Fruit fly (Drosophila melanogaster): ENCODE results near the gene Dhrs4.

Gene Dhrs4

DNA sequence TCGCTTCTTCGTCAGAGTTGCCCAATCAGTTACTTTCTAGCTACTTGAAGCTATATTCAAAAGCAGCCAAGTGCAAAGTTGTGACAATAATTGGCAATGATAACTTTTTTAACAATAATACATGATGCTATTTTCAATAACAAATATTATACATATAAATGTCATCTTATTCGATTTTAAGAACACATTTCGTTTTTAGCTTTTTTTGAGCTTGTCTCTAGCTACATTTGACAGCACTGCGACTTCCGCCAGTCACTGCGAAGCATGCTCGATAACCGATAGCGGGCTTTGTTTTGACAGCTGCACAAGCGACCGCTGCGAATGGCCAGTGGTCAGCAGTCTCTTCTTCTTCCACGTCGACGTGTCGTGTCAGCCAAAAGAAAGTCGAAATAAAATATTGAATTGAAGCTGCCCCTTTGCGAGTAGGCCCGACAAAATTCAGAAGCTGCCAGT is 10.9 kb upstream of the Dhrs4 start, which contains the start of the genes Gen and Srp54k (continued):
- TF ChIP-seq CG13424 (tag; optimal IDR thresholded peaks at IDR 0.05) (peak; percentile 24), gro (GFP tag; optimal IDR thresholded peaks at IDR 0.05) (no peak), Sox100B (GFP tag; optimal IDR thresholded peaks at IDR 0.05) (no peak), CG5245 (GFP tag; optimal IDR thresholded peaks at IDR 0.05) (no peak), tx (GFP tag; optimal IDR thresholded peaks at IDR 0.05) (no peak), Sry-β (GFP tag; optimal IDR thresholded peaks at IDR 0.05) (peak; percentile 96), tup (GFP tag; optimal IDR thresholded peaks at IDR 0.05) (no peak), CG10274 (GFP tag; optimal IDR thresholded peaks at IDR 0.05) (no peak), CG16863 (GFP tag; optimal IDR thresholded peaks at IDR 0.05) (no peak), CG6854 (GFP tag; optimal IDR thresholded peaks at IDR 0.05) (no peak), CG2199 (GFP tag; IDR thresholded peaks at IDR 0.05) (no peak), dm (GFP tag; optimal IDR thresholded peaks at IDR 0.05) (peak; percentile 51), CG7987 (GFP tag; optimal IDR thresholded peaks at IDR 0.05) (no peak)

DNA sequence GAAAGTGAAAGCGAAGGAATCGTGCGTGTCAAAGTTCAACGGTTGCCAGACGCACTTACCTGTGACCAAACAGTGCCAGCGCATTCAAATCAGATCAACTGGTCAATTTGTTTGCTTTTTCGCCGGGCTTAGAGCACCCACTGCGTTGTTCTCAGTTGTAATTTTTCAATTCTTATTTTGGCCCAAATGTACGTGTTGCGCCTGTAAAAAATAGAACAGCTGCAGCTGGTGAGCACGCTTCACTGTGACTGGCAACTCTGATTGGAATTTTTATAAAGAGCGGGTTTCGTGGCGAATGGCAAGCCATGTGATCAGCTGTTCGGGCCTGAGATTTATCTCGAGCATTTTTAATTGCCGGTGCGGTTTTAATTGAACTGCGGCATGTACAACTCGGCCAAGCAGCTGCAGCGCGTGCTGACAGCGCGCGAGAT is 4.4 kb upstream of the Dhrs4 start, which contains the start of the genes Fitm and AlaRS-m:
Gene Fitm (minus strand): TSS at position 250 of the 431 bp plus-strand sequence.
Gene AlaRS-m (plus strand): TSS at position 285 of the 431 bp plus-strand sequence.
- TF ChIP-seq CG3065 (GFP tag; optimal IDR thresholded peaks at IDR 0.05) (no peak), disco-r (GFP tag; optimal IDR thresholded peaks at IDR 0.05) (no peak), CG7357 (GFP tag; IDR thresholded peaks at IDR 0.05) (no peak), Rx (GFP tag; IDR thresholded peaks at IDR 0.05) (no peak), rib (GFP tag; IDR thresholded peaks at IDR 0.05) (no peak), croc (GFP tag; conservative IDR thresholded peaks at IDR 0.05) (no peak), CG30403 (GFP tag; optimal IDR thresholded peaks at IDR 0.05) (no peak), NfI (GFP tag; optimal IDR thresholded peaks at IDR 0.05) (no peak), tio (GFP tag; optimal IDR thresholded peaks at IDR 0.05) (no peak), pros (GFP tag; optimal IDR thresholded peaks at IDR 0.05) (no peak), CG34422 (GFP tag; IDR thresholded peaks at IDR 0.05) (peak; percentile 51; the same call in 1 of the 3 replicates), dan (GFP tag; IDR thresholded peaks at IDR 0.05) (no peak), Hmx (GFP tag; optimal IDR thresholded peaks at IDR 0.05) (no peak), CG14050 (GFP tag; IDR thresholded peaks at IDR 0.05) (no peak), pfk (GFP tag; optimal IDR thresholded peaks at IDR 0.05) (no peak), D19A (tag; optimal IDR thresholded peaks at IDR 0.05) (no peak), chn (GFP tag; optimal IDR thresholded peaks at IDR 0.05) (no peak), CG12659 (GFP tag; optimal IDR thresholded peaks at IDR 0.05) (peak; percentile 8), sd (tag; optimal IDR thresholded peaks at IDR 0.05) (peak; percentile 96), Dek (tag; optimal IDR thresholded peaks at IDR 0.05) (no peak), insv (GFP tag; optimal IDR thresholded peaks at IDR 0.05) (peak; percentile 92 to 98), CG11723 (GFP tag; optimal IDR thresholded peaks at IDR 0.05) (no peak), knrl (GFP tag; IDR thresholded peaks at IDR 0.05; ENCODE audit: partially characterized antibody) (no peak), MTF-1 (GFP tag; optimal IDR thresholded peaks at IDR 0.05; ENCODE audit: borderline replicate concordance) (no peak), CG4730 (GFP tag; IDR thresholded peaks at IDR 0.05) (no peak), CG34376 (GFP tag; optimal IDR thresholded peaks at IDR 0.05) (no peak), Fer2 (tag; optimal IDR thresholded peaks at IDR 0.05) (no peak), nom (GFP tag; optimal IDR thresholded peaks at IDR 0.05) (peak; percentile 17), pzg (GFP tag; optimal IDR thresholded peaks at IDR 0.05) (peak; percentile 63), cwo (GFP tag; optimal IDR thresholded peaks at IDR 0.05) (no peak), Oaz (GFP tag; IDR thresholded peaks at IDR 0.05) (no peak), Sox100B (GFP tag; optimal IDR thresholded peaks at IDR 0.05) (no peak), ro (GFP tag; IDR thresholded peaks at IDR 0.05) (no peak), YL-1 (GFP tag; optimal IDR thresholded peaks at IDR 0.05) (peak; percentile 67), kni (GFP tag; optimal IDR thresholded peaks at IDR 0.05) (peak; percentile 72), Ets65A (GFP tag) (peak; percentile 82), ase (GFP tag; IDR thresholded peaks at IDR 0.05) (no peak), H15 (GFP tag; IDR thresholded peaks at IDR 0.05) (no peak)
